Fruit fly (Drosophila melanogaster) whole organism: Measurements from ENCODE around the gene CG4770.

Experiments used
- Dll ChIP-seq: fragments of >200 bp; optimal IDR thresholded peaks from 2 replicates; lab custom pipeline; 2017
- pan ChIP-seq: fragments of >200 bp; optimal IDR thresholded peaks from 2 replicates; lab custom pipeline; 2017
- psq ChIP-seq: fragments of >200 bp; optimal IDR thresholded peaks from 2 replicates; lab custom pipeline; 2017

dm6 chr3R:19873102-19873737, 45.1 kb upstream of the CG4770 start:
- no peak for TF ChIP-seq Dll (lab: Kevin White, UChicago)
- TF ChIP-seq psq, result no peak
- no peak for TF ChIP-seq pan
